Worm (Caenorhabditis elegans) whole organism, midembryonic: ENCODE data around the gene Y39G8B.2.

Experiments used
- T22C8.4 ChIP-seq: fragments of 200-800 bp; sonication (Bioruptor generic); IDR thresholded peaks from 2 replicates; pipeline ENCODE4 v1.3.6; 2022; ENCODE audit warnings: missing genetic modification characterization, missing compliant biosample characterization
- cog-1 ChIP-seq: sonication (generic microtip); optimal IDR thresholded peaks from 2 replicates; lab custom pipeline; 2016; ENCODE audit warnings: missing genetic modification characterization, missing compliant biosample characterization
- flt-1 ChIP-seq: fragments of 200-800 bp; sonication (Bioruptor generic); IDR thresholded peaks from 2 replicates; pipeline ENCODE4 v1.3.6; 2022; ENCODE audit warnings: missing genetic modification characterization, missing compliant biosample characterization
- ref-1 ChIP-seq: fragments of 200-800 bp; sonication (Bioruptor generic); conservative IDR thresholded peaks from 2 replicates; pipeline ENCODE4 v1.3.6; 2022; ENCODE audit warnings: missing genetic modification reagents, missing genetic modification characterization, missing compliant biosample characterization
- ztf-23 ChIP-seq: fragments of 200-800 bp; sonication (Bioruptor generic); IDR thresholded peaks from 2 replicates; pipeline ENCODE4 v1.3.6; 2022; ENCODE audit warnings: missing genetic modification reagents, missing genetic modification characterization, missing compliant biosample characterization
- ztf-29 ChIP-seq: fragments of 200-800 bp; sonication (Bioruptor generic); IDR thresholded peaks from 2 replicates; pipeline ENCODE4 v1.3.6; 2022; ENCODE audit warnings: missing genetic modification reagents, missing genetic modification characterization, missing compliant biosample characterization

DNA sequence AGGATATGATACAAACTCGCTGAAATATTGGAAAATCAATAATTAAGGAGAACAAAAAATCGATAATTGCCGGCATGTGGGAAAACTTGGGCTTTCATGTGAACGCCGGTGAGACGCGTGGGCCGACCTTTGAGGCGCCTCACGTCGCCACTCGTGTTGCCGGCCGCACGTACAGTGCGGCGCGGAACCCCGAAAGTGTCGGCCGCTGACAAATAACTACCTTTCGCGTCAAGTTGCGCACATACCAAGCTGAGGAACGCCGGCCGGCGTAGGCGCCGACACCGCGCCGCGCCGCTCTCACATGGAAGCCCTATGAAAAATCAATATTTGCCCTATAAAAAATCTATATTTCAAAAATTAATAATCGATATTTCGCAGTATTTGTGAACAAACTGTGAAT is 37.7 kb downstream of the Y39G8B.2 start:
- TF ChIP-seq flt-1 (GFP tag; lab: Robert Waterston, UW) (no peak), ztf-29 (GFP tag; lab: Robert Waterston, UW) (no peak), ztf-23 (no peak), T22C8.4 (GFP tag; lab: Robert Waterston, UW) (0 out of 2 replicates have a peak, but pooled peaks have one; percentile 31), cog-1 (tag; lab: Kevin White, UChicago) (no peak), ref-1 (GFP tag; lab: Robert Waterston, UW) (no peak)
